Fruit fly (Drosophila melanogaster) whole organism, embryonic: ENCODE results near the gene Hand.
A peak's percentile ranks its signal among the peaks of the same experiment; 100 is the strongest.

ENCODE experiments used
- Asciz ChIP-seq: fragments of 200-800 bp; sonication (Bioruptor generic); optimal IDR thresholded peaks from 2 replicates; lab custom pipeline; 2017; ENCODE audit warnings: missing biosample characterization, mild to moderate bottlenecking, missing genetic modification characterization, missing genetic modification reagents
- C15 ChIP-seq: fragments of 200-800 bp; sonication (Bioruptor generic); IDR thresholded peaks from 3 replicates; pipeline ENCODE4 v1.3.6; 2022; ENCODE audit warnings: missing biosample characterization, missing genetic modification characterization
- CG10654 ChIP-seq: fragments of 200-800 bp; sonication (Bioruptor generic); optimal IDR thresholded peaks from 2 replicates; lab custom pipeline; 2016; ENCODE audit warnings: missing biosample characterization, missing genetic modification characterization
- CG11560 ChIP-seq: fragments of 200-800 bp; sonication (Bioruptor generic); IDR thresholded peaks from 3 replicates; pipeline ENCODE4 v1.3.6; 2022; ENCODE audit warnings: missing biosample characterization, missing genetic modification characterization
- CG1233 ChIP-seq: fragments of 200-800 bp; sonication (Bioruptor generic); optimal IDR thresholded peaks from 4 replicates; lab custom pipeline; 2018; ENCODE audit warnings: missing biosample characterization, mild to moderate bottlenecking, missing genetic modification characterization
- CG14050 ChIP-seq: fragments of 200-800 bp; sonication (Bioruptor generic); IDR thresholded peaks from 3 replicates; pipeline ENCODE4 v1.3.6; 2022; ENCODE audit warnings: missing biosample characterization, missing genetic modification characterization
- CG14667 ChIP-seq: fragments of 200-800 bp; sonication (Bioruptor generic); IDR thresholded peaks from 2 replicates; pipeline ENCODE4 v1.3.6; 2022; ENCODE audit warnings: missing biosample characterization, missing genetic modification characterization
- CG1529 ChIP-seq: fragments of 200-800 bp; sonication (Bioruptor generic); optimal IDR thresholded peaks from 3 replicates; lab custom pipeline; 2018; ENCODE audit warnings: missing biosample characterization, missing genetic modification characterization
- CG17568 ChIP-seq: fragments of 200-800 bp; sonication (Bioruptor generic); optimal IDR thresholded peaks from 2 replicates; lab custom pipeline; 2018; ENCODE audit warnings: missing biosample characterization, mild to moderate bottlenecking, missing genetic modification characterization, moderate library complexity
- CG18599 ChIP-seq: fragments of 200-800 bp; sonication (Bioruptor generic); optimal IDR thresholded peaks from 3 replicates; lab custom pipeline; 2017; ENCODE audit warnings: missing biosample characterization, missing genetic modification characterization, mild to moderate bottlenecking, moderate library complexity, missing genetic modification reagents
- CG4424 ChIP-seq: fragments of 200-800 bp; sonication (Bioruptor generic); optimal IDR thresholded peaks from 3 replicates; lab custom pipeline; 2016; ENCODE audit warnings: missing biosample characterization, missing genetic modification characterization
- CG4707 ChIP-seq: fragments of 200-800 bp; sonication (Bioruptor generic); optimal IDR thresholded peaks from 2 replicates; lab custom pipeline; 2018; ENCODE audit warnings: missing biosample characterization, mild to moderate bottlenecking, missing genetic modification characterization, moderate library complexity
- CG4854 ChIP-seq: fragments of 200-800 bp; sonication (Bioruptor generic); optimal IDR thresholded peaks from 2 replicates; lab custom pipeline; 2016; ENCODE audit warnings: missing biosample characterization, missing genetic modification characterization, inconsistent platforms
- CG6272 ChIP-seq: fragments of 200-800 bp; sonication (Bioruptor generic); IDR thresholded peaks from 2 replicates; pipeline ENCODE4 v1.3.6; 2022; ENCODE audit warnings: missing biosample characterization, missing genetic modification characterization
- CG6854 ChIP-seq: fragments of 200-800 bp; sonication (Bioruptor generic); optimal IDR thresholded peaks from 3 replicates; lab custom pipeline; 2017; ENCODE audit warnings: missing biosample characterization, mild to moderate bottlenecking, missing genetic modification characterization
- CG7745 ChIP-seq: fragments of 200-800 bp; sonication (Bioruptor generic); optimal IDR thresholded peaks from 2 replicates; lab custom pipeline; 2018; ENCODE audit warnings: missing biosample characterization, mild to moderate bottlenecking, missing genetic modification characterization, moderate library complexity
- CG9817 ChIP-seq: fragments of 200-800 bp; sonication (Bioruptor generic); optimal IDR thresholded peaks from 2 replicates; lab custom pipeline; 2018; ENCODE audit warnings: missing biosample characterization, mild to moderate bottlenecking, missing genetic modification characterization, moderate library complexity
- CHES-1-like ChIP-seq: fragments of 200-800 bp; sonication (Bioruptor generic); optimal IDR thresholded peaks from 2 replicates; lab custom pipeline; 2016; ENCODE audit warnings: missing biosample characterization, missing genetic modification characterization
- CTCF ChIP-seq: fragments of 200-800 bp; sonication (Bioruptor generic); optimal IDR thresholded peaks from 2 replicates; lab custom pipeline; 2017; ENCODE audit warnings: missing biosample characterization, mild to moderate bottlenecking, missing genetic modification characterization, moderate library complexity
- Camta ChIP-seq: fragments of 200-800 bp; sonication (Bioruptor generic); optimal IDR thresholded peaks from 2 replicates; lab custom pipeline; 2016; ENCODE audit warnings: missing biosample characterization, missing genetic modification characterization
- Ets97D ChIP-seq: fragments of 200-800 bp; sonication (Bioruptor generic); optimal IDR thresholded peaks from 3 replicates; lab custom pipeline; 2016; ENCODE audit warnings: missing biosample characterization, missing genetic modification characterization
- Fer2 ChIP-seq: fragments of 200-800 bp; sonication (Bioruptor generic); optimal IDR thresholded peaks from 2 replicates; lab custom pipeline; 2018; ENCODE audit warnings: missing biosample characterization, mild to moderate bottlenecking, missing genetic modification characterization, moderate library complexity
- H2.0 ChIP-seq: fragments of 200-800 bp; sonication (Bioruptor generic); IDR thresholded peaks from 2 replicates; pipeline ENCODE4 v1.3.6; 2022; ENCODE audit warnings: missing biosample characterization, missing genetic modification characterization
- Hand ChIP-seq: fragments of 200-800 bp; sonication (Bioruptor generic); optimal IDR thresholded peaks from 2 replicates; lab custom pipeline; 2017; ENCODE audit warnings: mild to moderate bottlenecking, missing biosample characterization, missing genetic modification reagents, missing genetic modification characterization
- Hey ChIP-seq: fragments of 200-800 bp; sonication (Bioruptor generic); optimal IDR thresholded peaks from 3 replicates; lab custom pipeline; 2018; ENCODE audit warnings: missing biosample characterization, mild to moderate bottlenecking, missing genetic modification characterization
- Hr78 ChIP-seq, 2 experiments: fragments of 200-800 bp in 1 of 2; fragments of >200 bp in 1 of 2; sonication (Bioruptor generic) in 1 of 2; optimal IDR thresholded peaks; 2 replicates each; lab custom pipeline; 2017 to 2019; ENCODE audit warnings: missing biosample characterization in 2 of 2, missing genetic modification characterization in 2 of 2, mild to moderate bottlenecking in 1 of 2, moderate library complexity in 1 of 2
- NC2β ChIP-seq: fragments of 200-800 bp; sonication (Bioruptor generic); optimal IDR thresholded peaks from 2 replicates; lab custom pipeline; 2016; ENCODE audit warnings: missing biosample characterization, missing genetic modification characterization
- Neu2 ChIP-seq: fragments of 200-800 bp; sonication (Bioruptor generic); optimal IDR thresholded peaks from 3 replicates; lab custom pipeline; 2016; ENCODE audit warnings: missing biosample characterization, missing genetic modification characterization, borderline replicate concordance
- Nf-YB ChIP-seq: fragments of 200-800 bp; sonication (Bioruptor generic); optimal IDR thresholded peaks from 3 replicates; lab custom pipeline; 2019; ENCODE audit warnings: missing biosample characterization, mild to moderate bottlenecking, missing genetic modification characterization, moderate library complexity
- Optix ChIP-seq: fragments of 200-800 bp; sonication (Bioruptor generic); IDR thresholded peaks from 3 replicates; pipeline ENCODE4 v1.3.6; 2022; ENCODE audit warnings: missing biosample characterization, missing genetic modification characterization
- Sin3A ChIP-seq: fragments of >200 bp; optimal IDR thresholded peaks from 2 replicates; lab custom pipeline; 2018
- Taf1 ChIP-seq: fragments of 200-800 bp; sonication (Bioruptor generic); IDR thresholded peaks from 2 replicates; pipeline ENCODE4 v1.3.6; 2022; ENCODE audit warnings: missing biosample characterization, missing genetic modification characterization
- Trl ChIP-seq, 3 experiments: fragments of >200 bp in 2 of 3; fragments of 200-800 bp in 1 of 3; sonication (Bioruptor generic) in 1 of 3; optimal IDR thresholded peaks; 2 replicates in 1 of 3; 3 replicates in 2 of 3; lab custom pipeline; 2016 to 2017; ENCODE audit warnings: missing biosample characterization in 1 of 3, missing genetic modification characterization in 1 of 3
- YL-1 ChIP-seq: fragments of 200-800 bp; sonication (Bioruptor generic); optimal IDR thresholded peaks from 3 replicates; lab custom pipeline; 2017; ENCODE audit warnings: missing biosample characterization, mild to moderate bottlenecking, missing genetic modification characterization
- ab ChIP-seq: fragments of 200-800 bp; sonication (Bioruptor generic); optimal IDR thresholded peaks from 2 replicates; lab custom pipeline; 2016; ENCODE audit warnings: missing biosample characterization, missing genetic modification characterization
- ap ChIP-seq: fragments of 200-800 bp; sonication (Bioruptor generic); IDR thresholded peaks from 2 replicates; pipeline ENCODE4 v1.3.6; 2022; ENCODE audit warnings: missing biosample characterization, missing genetic modification characterization
- bcd ChIP-seq: fragments of 200-800 bp; sonication (Bioruptor generic); optimal IDR thresholded peaks from 2 replicates; lab custom pipeline; 2017; ENCODE audit warnings: missing biosample characterization, mild to moderate bottlenecking, missing genetic modification characterization
- br ChIP-seq: fragments of >200 bp; optimal IDR thresholded peaks from 2 replicates; lab custom pipeline; 2017
- chif ChIP-seq, 2 experiments: fragments of 200-800 bp; sonication (Bioruptor generic); optimal IDR thresholded peaks; 3 replicates each; lab custom pipeline; 2016; ENCODE audit warnings: missing biosample characterization in 2 of 2, missing genetic modification characterization in 2 of 2
- ci ChIP-seq: fragments of 200-800 bp; sonication (Bioruptor generic); IDR thresholded peaks from 3 replicates; pipeline ENCODE4 v1.3.6; 2022; ENCODE audit warnings: missing biosample characterization, missing genetic modification characterization
- en ChIP-seq: fragments of 200-800 bp; sonication (Bioruptor generic); optimal IDR thresholded peaks from 2 replicates; lab custom pipeline; 2016; ENCODE audit warnings: missing biosample characterization, missing genetic modification characterization
- fu2 ChIP-seq: fragments of 200-800 bp; sonication (Bioruptor generic); optimal IDR thresholded peaks from 2 replicates; lab custom pipeline; 2016; ENCODE audit warnings: missing biosample characterization, missing genetic modification characterization
- hb ChIP-seq: fragments of 200-800 bp; sonication (Bioruptor generic); IDR thresholded peaks from 3 replicates; pipeline ENCODE4 v1.3.6; 2022; ENCODE audit warnings: missing biosample characterization, missing genetic modification characterization; ENCODE audit not compliant: partially characterized antibody
- jigr1 ChIP-seq: fragments of 200-800 bp; sonication (Bioruptor generic); IDR thresholded peaks from 3 replicates; pipeline ENCODE4 v1.3.6; 2022; ENCODE audit warnings: missing biosample characterization, missing genetic modification characterization
- kah ChIP-seq: fragments of 200-800 bp; sonication (Bioruptor generic); optimal IDR thresholded peaks from 2 replicates; lab custom pipeline; 2018; ENCODE audit warnings: missing biosample characterization, mild to moderate bottlenecking, missing genetic modification characterization
- knrl ChIP-seq: fragments of 200-800 bp; sonication (Bioruptor generic); IDR thresholded peaks from 3 replicates; pipeline ENCODE4 v1.3.6; 2022; ENCODE audit warnings: missing biosample characterization, missing genetic modification characterization; ENCODE audit not compliant: partially characterized antibody
- pho ChIP-seq: fragments of 200-800 bp; sonication (Bioruptor generic); optimal IDR thresholded peaks from 2 replicates; lab custom pipeline; 2016; ENCODE audit warnings: missing biosample characterization, missing genetic modification characterization
- pum ChIP-seq: fragments of 200-800 bp; sonication (Bioruptor generic); optimal IDR thresholded peaks from 2 replicates; lab custom pipeline; 2016; ENCODE audit warnings: missing biosample characterization, missing genetic modification characterization
- salm ChIP-seq: fragments of 200-800 bp; sonication (Bioruptor generic); optimal IDR thresholded peaks from 2 replicates; lab custom pipeline; 2018; ENCODE audit warnings: missing biosample characterization, mild to moderate bottlenecking, missing genetic modification characterization
- seq ChIP-seq: fragments of 200-800 bp; sonication (Bioruptor generic); IDR thresholded peaks from 2 replicates; pipeline ENCODE4 v1.3.6; 2022; ENCODE audit warnings: missing biosample characterization, missing genetic modification characterization
- vfl ChIP-seq: fragments of 200-800 bp; sonication (Bioruptor generic); optimal IDR thresholded peaks from 2 replicates; lab custom pipeline; 2016; ENCODE audit warnings: missing biosample characterization, missing genetic modification characterization
- z ChIP-seq: fragments of 200-800 bp; sonication (Bioruptor generic); IDR thresholded peaks from 3 replicates; pipeline ENCODE4 v1.3.6; 2022; ENCODE audit warnings: missing biosample characterization, missing genetic modification characterization

Gene Hand

dm6 chr2L:10339212-10339721 lies 44.1 kb upstream of the Hand start, which contains the start of gene SamDC:
Gene SamDC (plus strand): TSS chr2L:10339457.
- TF ChIP-seq vfl (GFP tag; lab: Kevin White, UChicago) (no peak), CG9817 (tag; lab: Kevin White, UChicago) (peak; percentile 29), Trl (optimal IDR thresholded peaks at IDR 0.05; lab: Kevin White, UChicago) (no peak), Trl (GFP tag; optimal IDR thresholded peaks at IDR 0.05; lab: Kevin White, UChicago) (peak; percentile 58), CG1233 (GFP tag; lab: Kevin White, UChicago) (no peak), Sin3A (peak; percentile 10), C15 (GFP tag; lab: Robert Waterston, UW) (no peak), YL-1 (GFP tag; lab: Kevin White, UChicago) (peak; percentile 61), CG4707 (GFP tag; lab: Kevin White, UChicago) (peak; percentile 8), H2.0 (GFP tag; lab: Robert Waterston, UW) (no peak), CG6272 (no peak), hb (GFP tag; lab: Robert Waterston, UW) (peak; percentile 73; the same call in 2 of the 3 replicates), CG14667 (no peak), CG14050 (GFP tag; lab: Robert Waterston, UW) (peak; percentile 19; the same call in 1 of the 3 replicates), pho (GFP tag; lab: Kevin White, UChicago) (peak; percentile 46), CG17568 (GFP tag; lab: Kevin White, UChicago) (no peak), Optix (GFP tag; lab: Robert Waterston, UW) (no peak), CG11560 (no peak), CG7745 (tag; lab: Kevin White, UChicago) (peak; percentile 54), knrl (GFP tag; lab: Robert Waterston, UW) (peak; percentile 87), Taf1 (GFP tag; lab: Robert Waterston, UW) (0 out of 2 replicates have a peak, but pooled peaks have one; percentile 15), CG1529 (GFP tag; lab: Kevin White, UChicago) (no peak), jigr1 (GFP tag; lab: Robert Waterston, UW) (no peak; the same call in 2 of the 3 replicates), fu2 (GFP tag; lab: Kevin White, UChicago) (no peak), Ets97D (GFP tag; lab: Kevin White, UChicago) (peak; percentile 42), seq (GFP tag; lab: Robert Waterston, UW) (no peak), pum (GFP tag; lab: Kevin White, UChicago) (no peak), en (GFP tag; lab: Kevin White, UChicago) (no peak), Hey (no peak), Asciz (GFP tag; lab: Kevin White, UChicago) (no peak), ab (no peak), br (lab: Kevin White, UChicago) (no peak), CTCF (GFP tag; lab: Kevin White, UChicago) (no peak), kah (GFP tag; lab: Kevin White, UChicago) (no peak), Fer2 (no peak), CG18599 (GFP tag; lab: Kevin White, UChicago) (no peak), CHES-1-like (GFP tag; lab: Kevin White, UChicago) (no peak), CG10654 (GFP tag; lab: Kevin White, UChicago) (peak; percentile 14), Nf-YB (GFP tag; lab: Kevin White, UChicago) (peak; percentile 4), CG6854 (GFP tag; lab: Kevin White, UChicago) (peak; percentile 33), ap (no peak), CG4854 (no peak), chif (GFP tag; optimal IDR thresholded peaks at IDR 0.05; lab: Kevin White, UChicago) (peak in 1 of 2 experiments; percentile 24), CG4424 (no peak), Camta (GFP tag; lab: Kevin White, UChicago) (no peak), Hand (GFP tag; lab: Kevin White, UChicago) (no peak), Neu2 (no peak), salm (peak; percentile 14), NC2β (GFP tag; lab: Kevin White, UChicago) (no peak), z (GFP tag; lab: Robert Waterston, UW) (no peak), Hr78 (GFP tag; optimal IDR thresholded peaks at IDR 0.05; lab: Kevin White, UChicago) (peak in 1 of 2 experiments; percentile 67), bcd (GFP tag; lab: Kevin White, UChicago) (no peak), ci (GFP tag; lab: Robert Waterston, UW) (peak; percentile 66; the same call in 2 of the 3 replicates)
